Worm (Caenorhabditis elegans): ENCODE measurements around the gene sre-45.

sre-45 gene

ce11 chrII:13485119-13485518 is 32.6 kb upstream of the sre-45 start:
- TF ChIP-seq B0310.2 (tag; optimal IDR thresholded peaks at IDR 0.05) = no peak
- TF ChIP-seq hnd-1 (tag; optimal IDR thresholded peaks at IDR 0.05) = no peak
- TF ChIP-seq hmg-4 (GFP tag; optimal IDR thresholded peaks at IDR 0.05) = no peak
- no peak for TF ChIP-seq ceh-36 (tag; optimal IDR thresholded peaks at IDR 0.05)
- no peak for TF ChIP-seq ceh-13 (GFP tag; optimal IDR thresholded peaks at IDR 0.05)
- TF ChIP-seq sea-1 (GFP tag; conservative IDR thresholded peaks at IDR 0.05) = no peak
- no peak for TF ChIP-seq aly-1 (tag; optimal IDR thresholded peaks at IDR 0.05)
- TF ChIP-seq tra-4 (tag; optimal IDR thresholded peaks at IDR 0.05) = no peak
- TF ChIP-seq hmbx-1 (tag; optimal IDR thresholded peaks at IDR 0.05) = no peak

- TF ChIP-seq aly-1 (tag; optimal IDR thresholded peaks at IDR 0.05) = no peak
- TF ChIP-seq tbx-11 (GFP tag; IDR thresholded peaks at IDR 0.05) = no peak
- no peak for TF ChIP-seq tra-4 (tag; optimal IDR thresholded peaks at IDR 0.05)
- no peak for TF ChIP-seq ceh-36 (tag; optimal IDR thresholded peaks at IDR 0.05)
- TF ChIP-seq ceh-13 (GFP tag; optimal IDR thresholded peaks at IDR 0.05) = no peak
- TF ChIP-seq hmg-4 (GFP tag; optimal IDR thresholded peaks at IDR 0.05) = no peak
- no peak for TF ChIP-seq tbx-37 (GFP tag; conservative IDR thresholded peaks at IDR 0.05)
- TF ChIP-seq scrt-1 (GFP tag; IDR thresholded peaks at IDR 0.05) = no peak
- TF ChIP-seq B0310.2 (tag; optimal IDR thresholded peaks at IDR 0.05) = no peak
- no peak for TF ChIP-seq hmbx-1 (tag; optimal IDR thresholded peaks at IDR 0.05)
- TF ChIP-seq flt-1 (GFP tag; IDR thresholded peaks at IDR 0.05) = no peak
- TF ChIP-seq sea-1 (GFP tag; conservative IDR thresholded peaks at IDR 0.05) = no peak
- no peak for TF ChIP-seq hnd-1 (tag; optimal IDR thresholded peaks at IDR 0.05)
- no peak for TF ChIP-seq ets-7 (tag; optimal IDR thresholded peaks at IDR 0.05)
- no peak for TF ChIP-seq F13C5.2 (tag; optimal IDR thresholded peaks at IDR 0.05)
- no peak for TF ChIP-seq ama-1 (optimal IDR thresholded peaks at IDR 0.05)
- no peak for TF ChIP-seq pes-1 (GFP tag; IDR thresholded peaks at IDR 0.05)
Measured at ce11 chrII:13487563-13487962, 30.1 kb upstream of the sre-45 start.

ce11 chrII:13489896-13490295 is 27.8 kb upstream of the sre-45 start:
- TF ChIP-seq aly-1 (tag; optimal IDR thresholded peaks at IDR 0.05) (peak; percentile 10), ceh-36 (tag; optimal IDR thresholded peaks at IDR 0.05) (no peak)

- TF ChIP-seq sea-1 (GFP tag; conservative IDR thresholded peaks at IDR 0.05) (no peak), F13C5.2 (tag; optimal IDR thresholded peaks at IDR 0.05) (no peak), tbx-37 (GFP tag; conservative IDR thresholded peaks at IDR 0.05) (no peak), hmg-4 (GFP tag; optimal IDR thresholded peaks at IDR 0.05) (no peak), hnd-1 (tag; optimal IDR thresholded peaks at IDR 0.05) (no peak), scrt-1 (GFP tag; IDR thresholded peaks at IDR 0.05) (no peak), tbx-11 (GFP tag; IDR thresholded peaks at IDR 0.05) (no peak), B0310.2 (tag; optimal IDR thresholded peaks at IDR 0.05) (no peak), pes-1 (GFP tag; IDR thresholded peaks at IDR 0.05) (no peak), aly-1 (tag; optimal IDR thresholded peaks at IDR 0.05) (no peak), tra-4 (tag; optimal IDR thresholded peaks at IDR 0.05) (no peak), ama-1 (optimal IDR thresholded peaks at IDR 0.05) (no peak), flt-1 (GFP tag; IDR thresholded peaks at IDR 0.05) (no peak), ceh-36 (tag; optimal IDR thresholded peaks at IDR 0.05) (no peak), ceh-13 (GFP tag; optimal IDR thresholded peaks at IDR 0.05) (no peak), ets-7 (tag; optimal IDR thresholded peaks at IDR 0.05) (no peak), hmbx-1 (tag; optimal IDR thresholded peaks at IDR 0.05) (no peak)
Measured at ce11 chrII:13491254-13491889, 26.3 kb upstream of the sre-45 start, which contains the start of gene alh-7. Gene alh-7, minus strand, starts transcription at chrII:13491786.

ce11 chrII:13492948-13493347 is 24.8 kb upstream of the sre-45 start, which contains the start of gene F45H10.2:
Gene F45H10.2, minus strand, starts transcription at chrII:13493048.
- no peak for TF ChIP-seq pes-1 (GFP tag; IDR thresholded peaks at IDR 0.05)
- no peak for TF ChIP-seq tbx-37 (GFP tag; conservative IDR thresholded peaks at IDR 0.05)
- TF ChIP-seq hnd-1 (tag; optimal IDR thresholded peaks at IDR 0.05) = no peak
- TF ChIP-seq sea-1 (GFP tag; conservative IDR thresholded peaks at IDR 0.05) = no peak
- no peak for TF ChIP-seq ama-1 (optimal IDR thresholded peaks at IDR 0.05)
- no peak for TF ChIP-seq aly-1 (tag; optimal IDR thresholded peaks at IDR 0.05)
- TF ChIP-seq hmbx-1 (tag; optimal IDR thresholded peaks at IDR 0.05) = no peak
- TF ChIP-seq flt-1 (GFP tag; IDR thresholded peaks at IDR 0.05) = no peak
- TF ChIP-seq hmg-4 (GFP tag; optimal IDR thresholded peaks at IDR 0.05) = no peak
- TF ChIP-seq ceh-13 (GFP tag; optimal IDR thresholded peaks at IDR 0.05) = no peak
- TF ChIP-seq F13C5.2 (tag; optimal IDR thresholded peaks at IDR 0.05) = no peak
- TF ChIP-seq ets-7 (tag; optimal IDR thresholded peaks at IDR 0.05) = no peak
- TF ChIP-seq scrt-1 (GFP tag; IDR thresholded peaks at IDR 0.05) = no peak
- TF ChIP-seq tra-4 (tag; optimal IDR thresholded peaks at IDR 0.05) = no peak
- TF ChIP-seq ceh-36 (tag; optimal IDR thresholded peaks at IDR 0.05) = no peak
- TF ChIP-seq tbx-11 (GFP tag; IDR thresholded peaks at IDR 0.05) = no peak

- TF ChIP-seq scrt-1 (GFP tag; IDR thresholded peaks at IDR 0.05) (0 out of 2 replicates have a peak, but pooled peaks have one; percentile 21), hmbx-1 (tag; optimal IDR thresholded peaks at IDR 0.05) (no peak)
Measured at ce11 chrII:13494175-13494650, 23.5 kb upstream of the sre-45 start, which contains the start of gene ndua-7. Gene ndua-7, minus strand, starts transcription at chrII:13494600.

ce11 chrII:13494762-13495161 is 22.9 kb upstream of the sre-45 start:
- TF ChIP-seq flt-1 (GFP tag; IDR thresholded peaks at IDR 0.05) (no peak), ceh-36 (tag; optimal IDR thresholded peaks at IDR 0.05) (no peak), sea-1 (GFP tag; conservative IDR thresholded peaks at IDR 0.05) (no peak), scrt-1 (GFP tag; IDR thresholded peaks at IDR 0.05) (no peak), aly-1 (tag; optimal IDR thresholded peaks at IDR 0.05) (no peak), F13C5.2 (tag; optimal IDR thresholded peaks at IDR 0.05) (no peak), B0310.2 (tag; optimal IDR thresholded peaks at IDR 0.05) (no peak), ets-7 (tag; optimal IDR thresholded peaks at IDR 0.05) (no peak), ceh-13 (GFP tag; optimal IDR thresholded peaks at IDR 0.05) (no peak), hnd-1 (tag; optimal IDR thresholded peaks at IDR 0.05) (no peak), tbx-37 (GFP tag; conservative IDR thresholded peaks at IDR 0.05) (no peak), tra-4 (tag; optimal IDR thresholded peaks at IDR 0.05) (no peak), pes-1 (GFP tag; IDR thresholded peaks at IDR 0.05) (no peak)

Measured in whole organism, early embryonic.